Fruit fly (Drosophila melanogaster) whole organism, embryonic: Measurements from ENCODE around the gene RpL37A.

Source experiments
- Atf-2 ChIP-seq: fragments of 200-800 bp; sonication (Bioruptor generic); optimal IDR thresholded peaks from 2 replicates; lab custom pipeline; 2016; ENCODE audit warnings: missing biosample characterization, missing genetic modification characterization
- Awh ChIP-seq: fragments of 200-800 bp; sonication (Bioruptor generic); IDR thresholded peaks from 2 replicates; pipeline ENCODE4, ENCODE4 v1.3.6; 2022; ENCODE audit warnings: missing biosample characterization, missing genetic modification characterization
- Bdp1 ChIP-seq: fragments of 200-800 bp; sonication (Bioruptor generic); optimal IDR thresholded peaks from 3 replicates; lab custom pipeline; 2016; ENCODE audit warnings: missing biosample characterization, missing genetic modification characterization
- CG10147 ChIP-seq: fragments of 200-800 bp; sonication (Bioruptor generic); optimal IDR thresholded peaks from 2 replicates; lab custom pipeline; 2019; ENCODE audit warnings: missing biosample characterization, mild to moderate bottlenecking, missing genetic modification characterization, moderate library complexity
- CG1024 ChIP-seq: fragments of 200-800 bp; sonication (Bioruptor generic); IDR thresholded peaks from 2 replicates; pipeline ENCODE4 v1.3.6; 2022; ENCODE audit warnings: missing biosample characterization, missing genetic modification characterization
- CG10267 ChIP-seq: fragments of 200-800 bp; sonication (Bioruptor generic); optimal IDR thresholded peaks from 2 replicates; lab custom pipeline; 2018; ENCODE audit warnings: missing biosample characterization, mild to moderate bottlenecking, missing genetic modification characterization, moderate library complexity
- CG10431 ChIP-seq: fragments of 200-800 bp; sonication (Bioruptor generic); optimal IDR thresholded peaks from 3 replicates; lab custom pipeline; 2018; ENCODE audit warnings: missing biosample characterization, mild to moderate bottlenecking, missing genetic modification characterization
- CG10543 ChIP-seq: fragments of 200-800 bp; sonication (Bioruptor generic); optimal IDR thresholded peaks from 3 replicates; lab custom pipeline; 2017; ENCODE audit warnings: missing biosample characterization, mild to moderate bottlenecking, missing genetic modification characterization, moderate library complexity
- CG12104 ChIP-seq: fragments of 200-800 bp; sonication (Bioruptor generic); optimal IDR thresholded peaks from 3 replicates; lab custom pipeline; 2016; ENCODE audit warnings: missing biosample characterization, missing genetic modification characterization
- CG13123 ChIP-seq: fragments of 200-800 bp; sonication (Bioruptor generic); optimal IDR thresholded peaks from 2 replicates; lab custom pipeline; 2016; ENCODE audit warnings: missing biosample characterization, missing genetic modification characterization
- CG14965 ChIP-seq: fragments of 200-800 bp; sonication (Bioruptor generic); optimal IDR thresholded peaks from 2 replicates; lab custom pipeline; 2016; ENCODE audit warnings: missing biosample characterization, missing genetic modification characterization, borderline replicate concordance
- CG15269 ChIP-seq: fragments of 200-800 bp; sonication (Bioruptor generic); optimal IDR thresholded peaks from 2 replicates; lab custom pipeline; 2018; ENCODE audit warnings: missing biosample characterization, mild to moderate bottlenecking, missing genetic modification characterization, moderate library complexity
- CG17829 ChIP-seq: fragments of 200-800 bp; optimal IDR thresholded peaks from 2 replicates; lab custom pipeline; 2019; ENCODE audit warnings: missing biosample characterization, mild to moderate bottlenecking, missing genetic modification characterization, moderate library complexity
- CG31365 ChIP-seq: fragments of 200-800 bp; sonication (Bioruptor generic); optimal IDR thresholded peaks from 2 replicates; lab custom pipeline; 2018; ENCODE audit warnings: missing biosample characterization, mild to moderate bottlenecking, missing genetic modification characterization
- CG34224 ChIP-seq: fragments of 200-800 bp; sonication (Bioruptor generic); IDR thresholded peaks from 3 replicates; pipeline ENCODE4 v1.3.6; 2022; ENCODE audit warnings: missing biosample characterization, missing genetic modification characterization; ENCODE audit not compliant: partially characterized antibody
- CG6813 ChIP-seq: fragments of 200-800 bp; sonication (Bioruptor generic); optimal IDR thresholded peaks from 2 replicates; lab custom pipeline; 2017; ENCODE audit warnings: missing biosample characterization, missing genetic modification characterization, mild to moderate bottlenecking, moderate library complexity, missing genetic modification reagents
- CG7357 ChIP-seq: fragments of 200-800 bp; sonication (Bioruptor generic); IDR thresholded peaks from 3 replicates; pipeline ENCODE4 v1.3.6; 2022; ENCODE audit warnings: missing biosample characterization, missing genetic modification characterization
- CG8290 ChIP-seq, 3 experiments: fragments of 200-800 bp; sonication (Bioruptor generic); optimal IDR thresholded peaks; 2 replicates each; lab custom pipeline; 2016 to 2019; ENCODE audit warnings: missing biosample characterization in 3 of 3, missing genetic modification characterization in 3 of 3, mild to moderate bottlenecking in 2 of 3, moderate library complexity in 1 of 3
- CG8765 ChIP-seq: fragments of 200-800 bp; sonication (Bioruptor generic); IDR thresholded peaks from 2 replicates; pipeline ENCODE4 v1.3.6; 2022; ENCODE audit warnings: missing biosample characterization, missing genetic modification characterization
- Chrac-16 ChIP-seq: fragments of 200-800 bp; sonication (Bioruptor generic); optimal IDR thresholded peaks from 3 replicates; lab custom pipeline; 2016; ENCODE audit warnings: missing biosample characterization, missing genetic modification characterization
- ERR ChIP-seq: fragments of 200-800 bp; sonication (Bioruptor generic); optimal IDR thresholded peaks from 2 replicates; lab custom pipeline; 2016; ENCODE audit warnings: missing biosample characterization, missing genetic modification characterization
- Lhr ChIP-seq: fragments of 200-800 bp; sonication (Bioruptor generic); optimal IDR thresholded peaks from 3 replicates; lab custom pipeline; 2017; ENCODE audit warnings: mild to moderate bottlenecking, missing biosample characterization, missing genetic modification reagents, missing genetic modification characterization
- Lim3 ChIP-seq: fragments of 200-800 bp; sonication (Bioruptor generic); IDR thresholded peaks from 2 replicates; pipeline ENCODE4 v1.3.6; 2022; ENCODE audit warnings: missing biosample characterization, missing genetic modification characterization
- Meics ChIP-seq: fragments of 200-800 bp; sonication (Bioruptor generic); optimal IDR thresholded peaks from 2 replicates; lab custom pipeline; 2017; ENCODE audit warnings: missing biosample characterization, mild to moderate bottlenecking, missing genetic modification characterization
- Nf-YB ChIP-seq: fragments of 200-800 bp; sonication (Bioruptor generic); optimal IDR thresholded peaks from 3 replicates; lab custom pipeline; 2019; ENCODE audit warnings: missing biosample characterization, mild to moderate bottlenecking, missing genetic modification characterization, moderate library complexity
- PHDP ChIP-seq: fragments of 200-800 bp; sonication (Bioruptor generic); optimal IDR thresholded peaks from 3 replicates; lab custom pipeline; 2018; ENCODE audit warnings: missing biosample characterization, mild to moderate bottlenecking, missing genetic modification characterization, moderate library complexity
- Ravus ChIP-seq: fragments of 200-800 bp; sonication (Bioruptor generic); IDR thresholded peaks from 2 replicates; pipeline ENCODE4 v1.3.6; 2022; ENCODE audit warnings: missing biosample characterization, missing genetic modification characterization
- Stat92E ChIP-seq, 3 experiments: fragments of >200 bp in 2 of 3; fragments of 200-800 bp in 1 of 3; sonication (Bioruptor generic) in 1 of 3; optimal IDR thresholded peaks; 2 replicates each; lab custom pipeline; 2017 to 2019; ENCODE audit warnings: missing biosample characterization in 3 of 3, missing genetic modification characterization in 3 of 3, mild to moderate bottlenecking in 1 of 3, moderate library complexity in 1 of 3
- az2 ChIP-seq: fragments of 200-800 bp; sonication (Bioruptor generic); optimal IDR thresholded peaks from 3 replicates; lab custom pipeline; 2016; ENCODE audit warnings: missing biosample characterization, missing genetic modification characterization
- cad ChIP-seq: fragments of >200 bp; optimal IDR thresholded peaks from 2 replicates; lab custom pipeline; 2017; ENCODE audit warnings: missing biosample characterization, missing genetic modification characterization
- chinmo ChIP-seq: fragments of 200-800 bp; sonication (Bioruptor generic); IDR thresholded peaks from 4 replicates; pipeline ENCODE4 v1.3.6; 2022; ENCODE audit warnings: missing biosample characterization, missing genetic modification characterization; ENCODE audit not compliant: partially characterized antibody
- croc ChIP-seq: fragments of 200-800 bp; sonication (Bioruptor generic); conservative IDR thresholded peaks from 3 replicates; pipeline ENCODE4 v1.3.6; 2022; ENCODE audit warnings: missing biosample characterization, missing genetic modification characterization
- gcm2 ChIP-seq: fragments of 200-800 bp; sonication (Bioruptor generic); optimal IDR thresholded peaks from 2 replicates; lab custom pipeline; 2016; ENCODE audit warnings: missing biosample characterization, missing genetic modification characterization
- hbn ChIP-seq: fragments of 200-800 bp; sonication (Bioruptor generic); IDR thresholded peaks from 2 replicates; pipeline ENCODE4 v1.3.6; 2022; ENCODE audit warnings: missing biosample characterization, missing genetic modification characterization; ENCODE audit not compliant: partially characterized antibody
- ind ChIP-seq: fragments of 200-800 bp; sonication (Bioruptor generic); optimal IDR thresholded peaks from 3 replicates; lab custom pipeline; 2016; ENCODE audit warnings: missing biosample characterization, missing genetic modification characterization
- insv ChIP-seq, 2 experiments: fragments of 200-800 bp; sonication (Bioruptor generic); optimal IDR thresholded peaks; 3 replicates each; lab custom pipeline; 2016 to 2018; ENCODE audit warnings: missing biosample characterization in 2 of 2, missing genetic modification characterization in 2 of 2
- mam ChIP-seq: fragments of 200-800 bp; sonication (Bioruptor generic); optimal IDR thresholded peaks from 3 replicates; lab custom pipeline; 2016; ENCODE audit warnings: missing biosample characterization, missing genetic modification characterization
- pan ChIP-seq, 4 experiments: fragments of >200 bp in 3 of 4; fragments of 200-800 bp in 1 of 4; sonication (Bioruptor generic) in 1 of 4; optimal IDR thresholded peaks in 3 of 4; IDR thresholded peaks in 1 of 4; 2 replicates each; pipeline versions ENCODE4 v1.3.6 to Lab custom; 2017 to 2022; ENCODE audit warnings: missing biosample characterization in 2 of 4, missing genetic modification characterization in 2 of 4, mixed read lengths in 1 of 4
- sim ChIP-seq: fragments of 200-800 bp; sonication (Bioruptor generic); IDR thresholded peaks from 2 replicates; pipeline ENCODE4 v1.3.6; 2022; ENCODE audit warnings: missing biosample characterization, missing genetic modification characterization
- sisA ChIP-seq: fragments of 200-800 bp; sonication (Bioruptor generic); IDR thresholded peaks from 2 replicates; pipeline ENCODE4 v1.3.6; 2022; ENCODE audit warnings: missing biosample characterization, missing genetic modification characterization
- toy ChIP-seq: fragments of 200-800 bp; sonication (Bioruptor generic); IDR thresholded peaks from 2 replicates; pipeline ENCODE4 v1.3.6; 2022; ENCODE audit warnings: missing biosample characterization, missing genetic modification characterization
- trh ChIP-seq: fragments of 200-800 bp; sonication (Bioruptor generic); optimal IDR thresholded peaks from 2 replicates; lab custom pipeline; 2016; ENCODE audit warnings: missing biosample characterization, missing genetic modification characterization
- ttk ChIP-seq: fragments of 200-800 bp; sonication (Bioruptor generic); IDR thresholded peaks from 2 replicates; pipeline ENCODE4 v2.1.2; 2022; ENCODE audit warnings: missing biosample characterization, missing genetic modification characterization
- unpg ChIP-seq: fragments of 200-800 bp; sonication (Bioruptor generic); optimal IDR thresholded peaks from 3 replicates; lab custom pipeline; 2018; ENCODE audit warnings: missing biosample characterization, mild to moderate bottlenecking, missing genetic modification characterization, moderate library complexity
- vfl ChIP-seq: fragments of 200-800 bp; sonication (Bioruptor generic); optimal IDR thresholded peaks from 2 replicates; lab custom pipeline; 2016; ENCODE audit warnings: missing biosample characterization, missing genetic modification characterization
- vnd ChIP-seq: fragments of 200-800 bp; sonication (Bioruptor generic); IDR thresholded peaks from 3 replicates; pipeline ENCODE4 v1.3.6; 2022; ENCODE audit warnings: missing biosample characterization, missing genetic modification characterization; ENCODE audit not compliant: partially characterized antibody
- vvl ChIP-seq: fragments of 200-800 bp; sonication (Bioruptor generic); IDR thresholded peaks from 2 replicates; pipeline ENCODE4 v1.3.6; 2022; ENCODE audit warnings: missing biosample characterization, missing genetic modification characterization
- z ChIP-seq: fragments of 200-800 bp; sonication (Bioruptor generic); IDR thresholded peaks from 3 replicates; pipeline ENCODE4 v1.3.6; 2022; ENCODE audit warnings: missing biosample characterization, missing genetic modification characterization

Gene RpL37A

DNA sequence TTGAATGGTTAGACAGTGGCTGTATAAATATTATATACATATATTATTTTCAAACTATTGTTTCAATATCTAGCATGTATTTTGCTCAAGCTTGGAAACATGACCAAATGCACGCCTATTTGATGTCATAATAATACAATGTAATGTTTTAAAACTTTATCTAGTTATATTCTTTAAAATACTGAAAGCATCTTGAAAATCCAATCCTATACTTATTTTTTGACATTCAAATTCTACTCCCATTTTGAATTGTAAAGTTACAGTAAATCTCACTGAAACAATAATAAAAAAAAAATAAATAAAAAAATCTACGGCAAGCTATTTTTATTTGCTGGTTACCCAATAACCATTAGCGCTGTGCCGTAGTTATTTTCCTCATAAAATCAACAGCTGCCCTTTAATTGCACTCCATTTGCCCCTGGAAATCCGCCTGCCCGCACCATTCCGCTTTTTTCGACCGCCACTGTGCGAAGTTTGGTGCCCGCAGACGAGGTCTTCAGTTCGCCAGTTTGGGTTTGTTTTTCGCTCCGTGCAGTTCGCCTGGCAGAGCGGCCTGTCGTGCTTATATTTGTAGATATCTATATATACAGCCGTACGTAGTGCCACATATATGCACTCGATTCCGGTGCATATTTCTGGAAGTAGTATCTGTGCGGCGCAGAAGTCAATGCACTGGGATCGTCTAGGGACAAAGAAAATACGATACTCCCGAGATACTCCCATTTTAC, 25.7 kb upstream of the RpL37A start (continued):
- TF ChIP-seq Atf-2 (GFP tag; lab: Kevin White, UChicago) (peak; percentile 13), CG8765 (no peak), CG10543 (GFP tag; lab: Kevin White, UChicago) (no peak), vvl (GFP tag; lab: Robert Waterston, UW) (peak; percentile 27; the same call in 1 of the 2 replicates), az2 (GFP tag; lab: Kevin White, UChicago) (peak; percentile 48), vnd (no peak), toy (GFP tag; lab: Robert Waterston, UW) (no peak), Awh (GFP tag; lab: Robert Waterston, UW) (peak; percentile 65), CG17829 (tag; lab: Kevin White, UChicago) (peak; percentile 42), CG34224 (GFP tag; lab: Robert Waterston, UW) (no peak), CG7357 (no peak), cad (GFP tag; lab: Kevin White, UChicago) (no peak), CG13123 (GFP tag; lab: Kevin White, UChicago) (no peak), insv (GFP tag; optimal IDR thresholded peaks at IDR 0.05; lab: Kevin White, UChicago) (no peak), unpg (GFP tag; lab: Kevin White, UChicago) (peak; percentile 52), sisA (peak; percentile 35; the same call in 1 of the 2 replicates), CG10267 (tag; lab: Kevin White, UChicago) (peak; percentile 53), CG15269 (tag; lab: Kevin White, UChicago) (peak; percentile 72), gcm2 (GFP tag; lab: Kevin White, UChicago) (no peak), CG12104 (GFP tag; lab: Kevin White, UChicago) (peak; percentile 41), Ravus (no peak), pan (optimal IDR thresholded peaks at IDR 0.05; lab: Kevin White, UChicago) (no peak), pan (GFP tag; optimal IDR thresholded peaks at IDR 0.05 in 1 of 2, IDR thresholded peaks at IDR 0.05 in 1 of 2) (peak in 1 of 2 experiments; percentile 47), Stat92E (GFP tag; optimal IDR thresholded peaks at IDR 0.05; lab: Kevin White, UChicago) (no peak), ERR (GFP tag; lab: Kevin White, UChicago) (no peak), croc (GFP tag; lab: Robert Waterston, UW) (peak; percentile 35; the same call in 1 of the 3 replicates), CG10431 (GFP tag; lab: Kevin White, UChicago) (peak; percentile 8), mam (GFP tag; lab: Kevin White, UChicago) (peak; percentile 54), Lhr (GFP tag; lab: Kevin White, UChicago) (no peak), Meics (GFP tag; lab: Kevin White, UChicago) (peak; percentile 68), vfl (no peak), Bdp1 (GFP tag; lab: Kevin White, UChicago) (no peak), chinmo (no peak), hbn (GFP tag; lab: Robert Waterston, UW) (no peak), Nf-YB (GFP tag; lab: Kevin White, UChicago) (peak; percentile 43), CG8290 (GFP tag; optimal IDR thresholded peaks at IDR 0.05; lab: Kevin White, UChicago) (no peak), CG8290 (tag; optimal IDR thresholded peaks at IDR 0.05; lab: Kevin White, UChicago) (peak in 1 of 2 experiments; percentile 64), CG1024 (GFP tag; lab: Robert Waterston, UW) (peak; percentile 45; the same call in 1 of the 2 replicates), PHDP (tag; lab: Kevin White, UChicago) (peak; percentile 46), ttk (peak; percentile 39; the same call in 1 of the 2 replicates), z (no peak), Lim3 (GFP tag; lab: Robert Waterston, UW) (no peak), CG14965 (GFP tag; lab: Kevin White, UChicago) (no peak), trh (GFP tag; lab: Kevin White, UChicago) (peak; percentile 19), CG6813 (peak; percentile 51), ind (GFP tag; lab: Kevin White, UChicago) (peak; percentile 54), Chrac-16 (GFP tag; lab: Kevin White, UChicago) (no peak), CG10147 (GFP tag; lab: Kevin White, UChicago) (peak; percentile 8), CG31365 (tag; lab: Kevin White, UChicago) (no peak), sim (GFP tag; lab: Robert Waterston, UW) (no peak)
